Fruit fly (Drosophila melanogaster) whole organism, wandering third instar larva: Measurements from ENCODE around the gene Sec61alpha.

Experiments
- Abd-B ChIP-seq: fragments of >200 bp; optimal IDR thresholded peaks from 2 replicates; lab custom pipeline; 2017; ENCODE audit warnings: missing biosample characterization, missing genetic modification characterization
- Mio ChIP-seq: sonication (Bioruptor generic); optimal IDR thresholded peaks from 2 replicates; lab custom pipeline; 2016; ENCODE audit warnings: missing biosample characterization, missing genetic modification characterization
- OdsH ChIP-seq: fragments of 200-800 bp; sonication (Bioruptor generic); optimal IDR thresholded peaks from 2 replicates; lab custom pipeline; 2016; ENCODE audit warnings: missing biosample characterization, mild to moderate bottlenecking, missing genetic modification characterization
- dsf ChIP-seq: sonication (Bioruptor generic); optimal IDR thresholded peaks from 2 replicates; lab custom pipeline; 2016; ENCODE audit warnings: missing biosample characterization, missing genetic modification characterization, borderline replicate concordance
- lola ChIP-seq: fragments of >200 bp; optimal IDR thresholded peaks from 2 replicates; lab custom pipeline; 2017; ENCODE audit warnings: missing biosample characterization, missing genetic modification characterization
- psq ChIP-seq: fragments of 200-800 bp; sonication (Bioruptor generic); optimal IDR thresholded peaks from 3 replicates; lab custom pipeline; 2017; ENCODE audit warnings: missing biosample characterization, mild to moderate bottlenecking, missing genetic modification characterization, moderate library complexity
- usp ChIP-seq: fragments of >200 bp; optimal IDR thresholded peaks from 2 replicates; lab custom pipeline; 2017; ENCODE audit warnings: missing biosample characterization, missing genetic modification characterization

- TF ChIP-seq lola (GFP tag; lab: Kevin White, UChicago), result no peak
- TF ChIP-seq Mio (GFP tag; lab: Kevin White, UChicago), result no peak
- no peak for TF ChIP-seq psq (GFP tag; lab: Kevin White, UChicago)
- TF ChIP-seq usp (GFP tag; lab: Kevin White, UChicago), result no peak
- no peak for TF ChIP-seq OdsH (GFP tag; lab: Kevin White, UChicago)
- no peak for TF ChIP-seq dsf (GFP tag; lab: Kevin White, UChicago)
- TF ChIP-seq Abd-B (GFP tag; lab: Kevin White, UChicago), result no peak
Measured at dm6 chr2L:6455032-6455954, 25.1 kb downstream of the Sec61alpha start, which contains the start of gene retm.
